Worm (Caenorhabditis elegans) whole organism, L3 larva: Measurements from ENCODE around the gene rbm-42.

Experiments
- ZK546.5 ChIP-seq: sonication (generic microtip); optimal IDR thresholded peaks from 2 replicates; lab custom pipeline; 2017; ENCODE audit warnings: missing biosample characterization, missing genetic modification characterization
- ceh-16 ChIP-seq: sonication (generic microtip); optimal IDR thresholded peaks from 2 replicates; lab custom pipeline; 2017; ENCODE audit warnings: missing biosample characterization, missing genetic modification characterization
- elt-3 ChIP-seq, 3 experiments: fragments of 150-350 bp in 1 of 3; sonication (generic microtip) in 2 of 3; optimal IDR thresholded peaks; 2 replicates in 2 of 3; 4 replicates in 1 of 3; lab custom pipeline; 2014 to 2017; ENCODE audit warnings: missing biosample characterization in 3 of 3, missing genetic modification characterization in 3 of 3
- mdl-1 ChIP-seq: fragments of 150-350 bp; optimal IDR thresholded peaks from 2 replicates; lab custom pipeline; 2014; ENCODE audit warnings: missing biosample characterization, missing genetic modification characterization
- nhr-11 ChIP-seq: fragments of 150-350 bp; optimal IDR thresholded peaks from 2 replicates; lab custom pipeline; 2014; ENCODE audit warnings: missing biosample characterization, missing genetic modification characterization
- nhr-25 ChIP-seq: sonication (generic microtip); optimal IDR thresholded peaks from 2 replicates; lab custom pipeline; 2017; ENCODE audit warnings: missing biosample characterization, missing genetic modification characterization
- nhr-77 ChIP-seq: fragments of 150-350 bp; optimal IDR thresholded peaks from 2 replicates; lab custom pipeline; 2014; ENCODE audit warnings: missing biosample characterization, missing genetic modification characterization
- pha-4 ChIP-seq: fragments of 150-350 bp; optimal IDR thresholded peaks from 2 replicates; lab custom pipeline; 2014; ENCODE audit warnings: missing biosample characterization, missing genetic modification reagents, missing genetic modification characterization
- unc-39 ChIP-seq: sonication (generic microtip); optimal IDR thresholded peaks from 4 replicates; lab custom pipeline; 2017; ENCODE audit warnings: missing biosample characterization, missing genetic modification characterization
- zag-1 ChIP-seq: fragments of 150-350 bp; optimal IDR thresholded peaks from 2 replicates; lab custom pipeline; 2014; ENCODE audit warnings: missing biosample characterization, missing genetic modification characterization

- TF ChIP-seq nhr-25 (tag; lab: Kevin White, UChicago) (no peak), nhr-77 (tag; lab: Kevin White, UChicago) (no peak), mdl-1 (tag; lab: Kevin White, UChicago) (no peak), ceh-16 (no peak), elt-3 (tag; optimal IDR thresholded peaks at IDR 0.05; lab: Kevin White, UChicago) (no peak), nhr-11 (tag; lab: Kevin White, UChicago) (no peak), pha-4 (no peak), zag-1 (no peak), unc-39 (tag; lab: Kevin White, UChicago) (no peak), ZK546.5 (tag; lab: Kevin White, UChicago) (no peak)
These were observed 32.6 kb upstream of the rbm-42 start, which contains the start of gene pup-2 for ce11 chrIII:5185620-5186019.
